Fruit fly (Drosophila melanogaster) whole organism, pupa: Measurements from ENCODE around the gene mRpL30.
A peak's percentile ranks its signal among the peaks of the same experiment; 100 is the strongest.

Experiments used
- CG10348 ChIP-seq: fragments of 200-800 bp; sonication (Bioruptor generic); IDR thresholded peaks from 2 replicates; pipeline ENCODE4 v1.3.6; 2022; ENCODE audit warnings: missing biosample characterization, missing genetic modification characterization
- CG12605 ChIP-seq: fragments of 200-800 bp; sonication (Bioruptor generic); IDR thresholded peaks from 2 replicates; pipeline ENCODE4 v1.3.6; 2022; ENCODE audit warnings: missing biosample characterization, missing genetic modification characterization
- CG13204 ChIP-seq: fragments of 200-800 bp; sonication (Bioruptor generic); optimal IDR thresholded peaks from 2 replicates; lab custom pipeline; 2018; ENCODE audit warnings: missing biosample characterization, mild to moderate bottlenecking, missing genetic modification characterization, moderate library complexity
- CG14655 ChIP-seq: fragments of 200-800 bp; sonication (Bioruptor generic); optimal IDR thresholded peaks from 3 replicates; lab custom pipeline; 2017; ENCODE audit warnings: mild to moderate bottlenecking, missing biosample characterization, missing genetic modification reagents, missing genetic modification characterization
- CG15710 ChIP-seq: fragments of 200-800 bp; sonication (Bioruptor generic); optimal IDR thresholded peaks from 2 replicates; lab custom pipeline; 2018; ENCODE audit warnings: missing biosample characterization, mild to moderate bottlenecking, missing genetic modification characterization, moderate library complexity
- CG17806 ChIP-seq: fragments of 200-800 bp; sonication (Bioruptor generic); optimal IDR thresholded peaks from 2 replicates; lab custom pipeline; 2018; ENCODE audit warnings: missing biosample characterization, mild to moderate bottlenecking, missing genetic modification characterization, moderate library complexity
- CG32121 ChIP-seq: fragments of 200-800 bp; sonication (Bioruptor generic); IDR thresholded peaks from 2 replicates; pipeline ENCODE4 v1.3.6; 2022; ENCODE audit warnings: missing biosample characterization, missing genetic modification characterization
- CG34367 ChIP-seq: fragments of 200-800 bp; sonication (Bioruptor generic); optimal IDR thresholded peaks from 2 replicates; lab custom pipeline; 2018; ENCODE audit warnings: missing biosample characterization, mild to moderate bottlenecking, missing genetic modification characterization
- CG4496 ChIP-seq: fragments of 200-800 bp; sonication (Bioruptor generic); IDR thresholded peaks from 3 replicates; pipeline ENCODE4 v1.3.6; 2022; ENCODE audit warnings: missing biosample characterization, missing genetic modification characterization
- CG8159 ChIP-seq: fragments of 200-800 bp; sonication (Bioruptor generic); optimal IDR thresholded peaks from 3 replicates; lab custom pipeline; 2018; ENCODE audit warnings: missing biosample characterization, mild to moderate bottlenecking, missing genetic modification characterization, moderate library complexity
- CG8301 ChIP-seq: fragments of 200-800 bp; sonication (Bioruptor generic); optimal IDR thresholded peaks from 2 replicates; lab custom pipeline; 2018; ENCODE audit warnings: missing biosample characterization, mild to moderate bottlenecking, missing genetic modification characterization
- D1 ChIP-seq: fragments of 200-800 bp; sonication (Bioruptor generic); optimal IDR thresholded peaks from 2 replicates; lab custom pipeline; 2018; ENCODE audit warnings: missing biosample characterization, mild to moderate bottlenecking, missing genetic modification characterization, moderate library complexity
- EcR ChIP-seq: fragments of 200-800 bp; sonication (Bioruptor generic); optimal IDR thresholded peaks from 3 replicates; lab custom pipeline; 2019; ENCODE audit warnings: missing biosample characterization, missing genetic modification characterization, mild to moderate bottlenecking, moderate library complexity, missing genetic modification reagents
- Ets98B ChIP-seq: fragments of 200-800 bp; sonication (Bioruptor generic); IDR thresholded peaks from 2 replicates; pipeline ENCODE4 v1.3.6; 2022; ENCODE audit warnings: missing biosample characterization, missing genetic modification characterization
- Pif1A ChIP-seq: fragments of 200-800 bp; sonication (Bioruptor generic); optimal IDR thresholded peaks from 3 replicates; lab custom pipeline; 2016; ENCODE audit warnings: missing biosample characterization, missing genetic modification characterization
- Pif1B ChIP-seq: fragments of 200-800 bp; sonication (Bioruptor generic); optimal IDR thresholded peaks from 3 replicates; lab custom pipeline; 2016; ENCODE audit warnings: missing biosample characterization, missing genetic modification characterization
- Snoo ChIP-seq: fragments of 200-800 bp; sonication (Bioruptor generic); optimal IDR thresholded peaks from 3 replicates; lab custom pipeline; 2017; ENCODE audit warnings: missing biosample characterization, mild to moderate bottlenecking, missing genetic modification characterization, inconsistent platforms
- fd96Ca ChIP-seq: fragments of 200-800 bp; sonication (Bioruptor generic); IDR thresholded peaks from 3 replicates; pipeline ENCODE4 v1.3.6; 2022; ENCODE audit warnings: missing biosample characterization, missing genetic modification characterization
- gl ChIP-seq: fragments of 200-800 bp; sonication (Bioruptor generic); optimal IDR thresholded peaks from 2 replicates; lab custom pipeline; 2018; ENCODE audit warnings: missing biosample characterization, mild to moderate bottlenecking, missing genetic modification characterization
- rn ChIP-seq: fragments of 200-800 bp; sonication (Bioruptor generic); IDR thresholded peaks from 2 replicates; pipeline ENCODE4 v1.3.6; 2022; ENCODE audit warnings: missing biosample characterization, missing genetic modification characterization

Gene mRpL30

DNA sequence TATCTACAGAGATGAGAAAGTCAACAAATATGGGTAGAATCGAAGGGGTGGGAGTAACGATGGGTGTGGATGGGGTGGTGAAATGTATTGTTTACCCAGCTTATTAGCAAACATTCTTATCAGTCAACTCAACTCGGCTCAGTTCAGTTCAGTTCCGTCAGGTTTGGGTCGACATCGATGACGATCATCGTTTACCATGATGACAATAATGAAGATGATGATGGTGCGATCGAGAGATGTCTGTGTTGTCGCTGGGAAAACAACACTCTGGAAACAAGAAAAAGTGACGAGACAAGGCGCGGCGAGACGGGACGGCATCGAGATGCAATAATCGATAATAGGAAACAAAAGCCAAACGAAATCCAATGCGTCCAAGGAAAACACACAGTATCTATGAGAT lies 37.9 kb upstream of the mRpL30 start:
- no peak for TF ChIP-seq Pif1B (GFP tag; lab: Kevin White, UChicago)
- TF ChIP-seq, all 21 proteins: peak for 0

DNA sequence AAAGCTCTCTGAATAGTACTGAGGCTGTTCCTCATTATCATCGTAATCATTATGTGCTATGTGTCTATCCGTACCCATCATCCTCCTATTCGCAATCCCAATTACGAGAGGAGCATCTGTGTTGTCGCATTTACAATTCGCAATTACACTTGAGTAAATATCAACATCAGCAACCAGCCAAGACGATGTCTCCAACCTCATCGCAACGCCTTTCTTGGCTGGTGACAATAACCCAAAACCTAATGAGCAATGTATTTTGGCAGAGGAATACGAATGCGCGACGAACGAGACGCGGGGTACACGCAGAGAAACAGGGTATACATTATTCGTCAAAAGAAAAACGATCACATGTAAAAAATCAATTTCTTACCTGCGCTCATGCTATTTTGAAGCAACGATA lies 37.2 kb upstream of the mRpL30 start:
- TF ChIP-seq CG17806 (tag; lab: Kevin White, UChicago), result no peak
- TF ChIP-seq, all 21 proteins: peak for 0

DNA sequence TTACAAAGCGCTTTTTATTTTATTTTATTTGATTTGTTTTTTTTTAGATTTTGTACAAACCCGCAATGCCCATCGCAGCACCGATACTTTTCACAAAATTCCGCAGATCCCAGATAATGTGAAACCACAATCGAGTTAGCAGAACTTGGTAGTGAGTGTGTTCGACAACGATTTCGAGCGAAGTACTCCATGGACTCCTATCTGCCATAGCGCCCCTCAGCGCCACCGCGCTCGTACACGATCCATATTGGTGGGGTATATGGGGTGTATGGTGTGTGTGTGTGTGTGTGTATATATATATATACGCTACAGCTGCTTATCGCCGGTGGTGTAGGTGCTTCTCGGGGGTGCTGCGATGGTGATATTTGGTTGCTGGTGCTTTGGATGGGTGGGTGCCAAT lies 35.2 kb upstream of the mRpL30 start:
- TF ChIP-seq CG4496, result no peak
- no peak for TF ChIP-seq rn (GFP tag; lab: Robert Waterston, UW)
- TF ChIP-seq CG8159, result no peak
- TF ChIP-seq CG12605 (GFP tag; lab: Robert Waterston, UW), result no peak
- no peak for TF ChIP-seq CG8301 (tag; lab: Kevin White, UChicago)
- TF ChIP-seq EcR (GFP tag; lab: Kevin White, UChicago), result no peak
- TF ChIP-seq CG34367 (tag; lab: Kevin White, UChicago), result no peak
- TF ChIP-seq Pif1B (GFP tag; lab: Kevin White, UChicago), result no peak
- TF ChIP-seq gl (tag; lab: Kevin White, UChicago), result no peak
- no peak for TF ChIP-seq D1 (tag; lab: Kevin White, UChicago)
- TF ChIP-seq CG14655 (GFP tag; lab: Kevin White, UChicago), result no peak
- TF ChIP-seq CG32121 (GFP tag; lab: Robert Waterston, UW), result no peak
- TF ChIP-seq CG15710 (tag; lab: Kevin White, UChicago), result no peak
- no peak for TF ChIP-seq CG17806 (tag; lab: Kevin White, UChicago)
- TF ChIP-seq CG13204 (GFP tag; lab: Kevin White, UChicago), result no peak
- TF ChIP-seq Pif1A (GFP tag; lab: Kevin White, UChicago), result no peak

DNA sequence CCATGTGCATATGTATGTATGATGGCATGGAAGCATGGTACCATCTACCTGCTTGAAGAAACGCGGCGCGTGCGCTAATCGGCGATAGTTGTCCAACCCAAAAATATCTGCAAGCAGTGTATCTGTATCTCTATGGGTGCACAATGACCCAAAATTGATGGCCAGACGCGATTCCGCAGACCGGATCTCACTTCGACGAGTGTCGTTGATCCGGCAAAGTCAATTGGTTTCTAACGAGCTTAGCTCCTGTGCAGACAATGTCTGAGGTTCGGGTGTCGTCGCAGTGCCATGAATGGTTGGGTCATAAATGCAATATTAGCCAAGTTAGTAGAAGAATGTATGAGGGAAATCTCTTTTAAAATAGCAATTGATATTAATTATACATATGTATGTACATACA lies 34.1 kb upstream of the mRpL30 start:
- TF ChIP-seq CG17806 (tag; lab: Kevin White, UChicago) (no peak), Ets98B (GFP tag; lab: Robert Waterston, UW) (no peak), CG8159 (no peak), rn (GFP tag; lab: Robert Waterston, UW) (no peak), CG13204 (GFP tag; lab: Kevin White, UChicago) (no peak), gl (tag; lab: Kevin White, UChicago) (no peak), CG32121 (GFP tag; lab: Robert Waterston, UW) (no peak), CG10348 (GFP tag; lab: Robert Waterston, UW) (no peak), CG12605 (GFP tag; lab: Robert Waterston, UW) (no peak), CG4496 (no peak), D1 (tag; lab: Kevin White, UChicago) (no peak), Pif1A (GFP tag; lab: Kevin White, UChicago) (no peak), Pif1B (GFP tag; lab: Kevin White, UChicago) (no peak), fd96Ca (GFP tag; lab: Robert Waterston, UW) (no peak), Snoo (tag; lab: Kevin White, UChicago) (no peak)

DNA sequence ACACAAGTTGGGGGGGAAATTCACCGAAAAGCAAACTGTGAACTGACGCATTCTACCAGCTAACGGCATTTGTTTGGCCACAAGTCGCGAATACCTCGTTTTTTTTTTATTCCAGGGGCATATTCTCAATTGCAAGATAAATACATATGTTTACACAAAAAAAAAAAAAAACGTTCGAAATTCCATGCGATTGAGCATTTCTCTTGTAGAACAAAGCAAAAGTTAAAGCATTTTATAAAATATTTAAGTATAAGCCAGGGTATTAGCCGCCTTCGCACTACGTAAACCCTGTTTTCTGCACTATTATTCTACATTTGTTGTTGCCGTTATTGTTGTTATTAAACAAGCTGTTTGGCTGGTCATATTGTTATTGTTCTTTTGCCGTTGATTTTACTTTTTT lies 33.3 kb upstream of the mRpL30 start:
- peak; percentile 57; the same call in 1 of the 2 replicates for TF ChIP-seq CG32121 (GFP tag; lab: Robert Waterston, UW)
- no peak for TF ChIP-seq CG12605 (GFP tag; lab: Robert Waterston, UW)
- no peak for TF ChIP-seq CG15710 (tag; lab: Kevin White, UChicago)
- TF ChIP-seq fd96Ca (GFP tag; lab: Robert Waterston, UW), result peak; percentile 40; the same call in 2 of the 3 replicates
- no peak for TF ChIP-seq gl (tag; lab: Kevin White, UChicago)
- TF ChIP-seq Pif1B (GFP tag; lab: Kevin White, UChicago), result no peak
- TF ChIP-seq CG4496, result peak; percentile 41; the same call in 1 of the 3 replicates

DNA sequence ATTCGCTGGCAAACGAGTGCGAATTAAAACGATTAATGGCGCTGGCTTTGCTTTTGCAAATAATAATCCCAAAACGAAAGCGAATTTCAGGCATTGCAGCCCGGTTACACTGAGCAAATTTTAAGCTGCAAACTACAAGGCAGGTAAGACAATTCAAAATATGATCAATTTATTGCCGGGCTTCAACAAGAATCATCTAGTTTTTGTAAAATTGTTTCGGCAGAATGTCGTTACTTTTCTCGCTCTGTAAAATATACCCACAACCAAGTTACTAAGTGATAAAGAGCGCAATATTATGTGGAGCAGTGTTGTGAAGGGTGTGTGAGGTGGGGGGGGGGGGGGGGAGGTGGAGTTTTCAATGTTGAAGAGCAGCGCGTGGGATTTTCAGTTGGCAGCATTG lies 32.7 kb upstream of the mRpL30 start:
- TF ChIP-seq CG4496 (peak; percentile 68; the same call in 2 of the 3 replicates), D1 (tag; lab: Kevin White, UChicago) (no peak), Ets98B (GFP tag; lab: Robert Waterston, UW) (0 out of 2 replicates have a peak, but pooled peaks have one; percentile 14), Pif1B (GFP tag; lab: Kevin White, UChicago) (no peak), fd96Ca (GFP tag; lab: Robert Waterston, UW) (0 out of 3 replicates have a peak, but pooled peaks have one; percentile 30)

DNA sequence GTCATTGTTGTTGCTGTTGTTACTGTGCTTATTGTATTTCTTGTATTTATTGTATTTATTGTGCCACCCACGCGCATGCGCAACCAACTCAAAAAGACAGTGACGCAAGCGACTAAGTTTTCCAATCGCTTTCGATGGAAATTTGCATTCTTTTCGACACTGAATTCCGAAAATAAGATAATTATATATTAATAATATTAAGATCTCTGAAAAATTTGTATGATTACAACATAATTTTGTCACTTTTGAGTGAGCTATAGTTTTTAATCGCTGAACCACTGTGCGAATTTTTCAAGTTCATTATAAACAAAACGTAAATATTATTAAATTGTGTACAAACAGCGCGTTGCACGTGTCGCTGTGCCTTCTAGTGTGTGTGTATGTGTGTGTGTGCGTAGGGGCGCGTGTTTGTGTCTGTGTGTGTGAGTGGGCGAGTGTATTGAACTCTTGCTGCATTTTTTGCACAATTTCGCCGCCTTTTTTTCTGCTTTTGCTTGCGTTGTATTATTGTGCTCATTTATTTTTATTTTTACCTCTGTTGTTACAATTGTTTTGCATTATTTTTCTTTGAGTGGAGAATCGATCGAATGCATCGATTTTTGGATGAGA lies 31.9 kb upstream of the mRpL30 start:
- TF ChIP-seq CG8301 (tag; lab: Kevin White, UChicago), result no peak
- peak; percentile 1 for TF ChIP-seq Pif1A (GFP tag; lab: Kevin White, UChicago)
- TF ChIP-seq Snoo (tag; lab: Kevin White, UChicago), result peak; percentile 44
- TF ChIP-seq CG34367 (tag; lab: Kevin White, UChicago), result no peak
- no peak for TF ChIP-seq Ets98B (GFP tag; lab: Robert Waterston, UW)
- no peak for TF ChIP-seq D1 (tag; lab: Kevin White, UChicago)
- TF ChIP-seq Pif1B (GFP tag; lab: Kevin White, UChicago), result no peak
- TF ChIP-seq CG12605 (GFP tag; lab: Robert Waterston, UW), result no peak
- no peak for TF ChIP-seq CG8159
- TF ChIP-seq EcR (GFP tag; lab: Kevin White, UChicago), result peak; percentile 42
- no peak for TF ChIP-seq CG10348 (GFP tag; lab: Robert Waterston, UW)
- peak; percentile 0 for TF ChIP-seq CG17806 (tag; lab: Kevin White, UChicago)
- TF ChIP-seq CG4496, result peak; percentile 65; the same call in 2 of the 3 replicates
- TF ChIP-seq CG13204 (GFP tag; lab: Kevin White, UChicago), result no peak
- TF ChIP-seq fd96Ca (GFP tag; lab: Robert Waterston, UW), result no peak
- no peak for TF ChIP-seq CG15710 (tag; lab: Kevin White, UChicago)
- TF ChIP-seq gl (tag; lab: Kevin White, UChicago), result no peak
